Worm (Caenorhabditis elegans) whole organism, L1 larva: ENCODE measurements around the gene mrps-14.

Experiments used
- aly-2 ChIP-seq: fragments of 150-350 bp; optimal IDR thresholded peaks from 2 replicates; lab custom pipeline; 2014; ENCODE audit warnings: missing biosample characterization, missing genetic modification characterization
- skn-1 ChIP-seq: fragments of 150-350 bp; optimal IDR thresholded peaks from 2 replicates; lab custom pipeline; 2014; ENCODE audit warnings: missing biosample characterization, missing genetic modification characterization

DNA sequence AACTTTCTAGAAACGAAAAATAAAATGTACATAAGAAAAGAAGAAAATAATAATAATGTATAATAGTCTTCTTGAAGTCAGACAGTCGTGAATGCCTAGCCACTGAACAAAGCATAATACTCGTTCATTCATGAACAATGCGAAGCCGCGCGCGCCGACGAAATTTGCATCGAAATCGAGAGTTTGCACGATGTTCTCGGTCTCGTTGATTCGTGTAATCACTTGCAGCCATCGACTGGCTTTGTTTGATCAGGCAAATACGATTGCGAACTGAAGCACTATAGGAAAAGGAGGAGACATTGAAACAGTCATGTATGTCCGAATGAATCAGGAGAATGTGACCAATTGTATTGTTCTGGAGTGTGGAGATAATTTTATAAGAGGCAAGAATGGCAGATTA lies 38.5 kb downstream of the mrps-14 start:
- TF ChIP-seq skn-1 (tag; lab: Kevin White, UChicago) (no peak), aly-2 (no peak)
